Fruit fly (Drosophila melanogaster): ENCODE results near the gene cDIP.
A peak's percentile ranks its signal among the peaks of the same experiment; 100 is the strongest.

Gene cDIP

dm6 chr3R:21111046-21111480 is 49.8 kb downstream of the cDIP start, which contains the start of gene Rab11 (continued):
- TF ChIP-seq CG9727 (GFP tag; optimal IDR thresholded peaks at IDR 0.05), result peak; percentile 64
- TF ChIP-seq CG10147 (GFP tag; optimal IDR thresholded peaks at IDR 0.05), result peak; percentile 64
- TF ChIP-seq Nf-YA (GFP tag; IDR thresholded peaks at IDR 0.05), result 0 out of 2 replicates have a peak, but pooled peaks have one; percentile 6
- peak; percentile 13 for TF ChIP-seq Fer2 (tag; optimal IDR thresholded peaks at IDR 0.05)
- TF ChIP-seq CG7786 (GFP tag; optimal IDR thresholded peaks at IDR 0.05), result no peak
- peak; percentile 42 for TF ChIP-seq CG7556 (GFP tag; optimal IDR thresholded peaks at IDR 0.05)
- no peak for TF ChIP-seq lov (optimal IDR thresholded peaks at IDR 0.05)
- TF ChIP-seq lov (GFP tag; IDR thresholded peaks at IDR 0.05), result no peak
- TF ChIP-seq corto (GFP tag; optimal IDR thresholded peaks at IDR 0.05), result peak; percentile 24
- peak; percentile 77 for TF ChIP-seq CG12391 (tag; optimal IDR thresholded peaks at IDR 0.05)
- TF ChIP-seq Lhr (GFP tag; optimal IDR thresholded peaks at IDR 0.05), result peak; percentile 21
- TF ChIP-seq lmd (GFP tag; IDR thresholded peaks at IDR 0.05), result no peak; the same call in 1 of the 2 replicates
- peak; percentile 84 for TF ChIP-seq unc-4 (GFP tag; IDR thresholded peaks at IDR 0.05; ENCODE audit: partially characterized antibody)
- TF ChIP-seq CG14441 (GFP tag; IDR thresholded peaks at IDR 0.05), result peak; percentile 32; the same call in 1 of the 2 replicates
- no peak for TF ChIP-seq CrebB (tag; optimal IDR thresholded peaks at IDR 0.05)
- no peak for TF ChIP-seq pfk (GFP tag; optimal IDR thresholded peaks at IDR 0.05)
- no peak for TF ChIP-seq Gsc (GFP tag; IDR thresholded peaks at IDR 0.05)
- no peak for TF ChIP-seq CG32772 (GFP tag; IDR thresholded peaks at IDR 0.05)
- peak in 1 of 2 experiments; percentile 47 for TF ChIP-seq dpn (GFP tag; optimal IDR thresholded peaks at IDR 0.05)
- peak; percentile 52 for TF ChIP-seq pum (GFP tag; optimal IDR thresholded peaks at IDR 0.05)
- TF ChIP-seq seq (GFP tag; IDR thresholded peaks at IDR 0.05), result no peak
- no peak for TF ChIP-seq ken (GFP tag; IDR thresholded peaks at IDR 0.05)
- TF ChIP-seq sug (tag; optimal IDR thresholded peaks at IDR 0.05), result peak; percentile 71
- peak; percentile 14 for TF ChIP-seq Ets97D (GFP tag; optimal IDR thresholded peaks at IDR 0.05)
- TF ChIP-seq CG2120 (GFP tag; optimal IDR thresholded peaks at IDR 0.05), result peak; percentile 68
- no peak for TF ChIP-seq CG12769 (tag; optimal IDR thresholded peaks at IDR 0.05)
- TF ChIP-seq dan (GFP tag; IDR thresholded peaks at IDR 0.05), result no peak
- TF ChIP-seq Mes4 (GFP tag; optimal IDR thresholded peaks at IDR 0.05), result no peak
- TF ChIP-seq Hand (GFP tag; optimal IDR thresholded peaks at IDR 0.05), result no peak
- TF ChIP-seq CG13296 (GFP tag; optimal IDR thresholded peaks at IDR 0.05), result peak; percentile 22
- TF ChIP-seq prd (optimal IDR thresholded peaks at IDR 0.05), result no peak
- peak; percentile 50 for TF ChIP-seq prd (GFP tag; IDR thresholded peaks at IDR 0.05)
- 0 out of 2 replicates have a peak, but pooled peaks have one; percentile 15 for TF ChIP-seq MBD-R2 (GFP tag; IDR thresholded peaks at IDR 0.05)
- TF ChIP-seq bcd (GFP tag; optimal IDR thresholded peaks at IDR 0.05), result peak; percentile 30
- TF ChIP-seq CG14050 (GFP tag; IDR thresholded peaks at IDR 0.05), result no peak
- no peak for TF ChIP-seq Rx (GFP tag; IDR thresholded peaks at IDR 0.05)
- peak; percentile 67 for TF ChIP-seq tna (GFP tag; IDR thresholded peaks at IDR 0.05; ENCODE audit: partially characterized antibody)
- peak; percentile 41 for TF ChIP-seq Blimp-1 (GFP tag; optimal IDR thresholded peaks at IDR 0.05)
- no peak for TF ChIP-seq CG2202 (tag; optimal IDR thresholded peaks at IDR 0.05)
- no peak for TF ChIP-seq Nf-YB (GFP tag; optimal IDR thresholded peaks at IDR 0.05)
- peak; percentile 32 for TF ChIP-seq Sox100B (GFP tag; optimal IDR thresholded peaks at IDR 0.05)
- no peak for TF ChIP-seq CG2875 (GFP tag; optimal IDR thresholded peaks at IDR 0.05)
- no peak for TF ChIP-seq nerfin-1 (tag; optimal IDR thresholded peaks at IDR 0.05)
- TF ChIP-seq CG6654 (GFP tag; optimal IDR thresholded peaks at IDR 0.05), result no peak
- no peak for TF ChIP-seq Oli (tag; optimal IDR thresholded peaks at IDR 0.05)
- TF ChIP-seq sd (tag; optimal IDR thresholded peaks at IDR 0.05), result peak; percentile 21
- no peak for TF ChIP-seq CG14667 (GFP tag; IDR thresholded peaks at IDR 0.05)
- no peak for TF ChIP-seq ab (GFP tag; optimal IDR thresholded peaks at IDR 0.05)
- no peak; the same call in 1 of the 2 replicates for TF ChIP-seq ranshi (GFP tag; IDR thresholded peaks at IDR 0.05)
- TF ChIP-seq eve (GFP tag; optimal IDR thresholded peaks at IDR 0.05), result no peak
- TF ChIP-seq sim (GFP tag; IDR thresholded peaks at IDR 0.05), result no peak

Data from whole organism, embryonic.